Fruit fly (Drosophila melanogaster) whole organism, pupa: ENCODE measurements around the gene Ubx.

Experiments used
- CG10348 ChIP-seq: fragments of 200-800 bp; sonication (Bioruptor generic); IDR thresholded peaks from 2 replicates; pipeline ENCODE4 v1.3.6; 2022; ENCODE audit warnings: missing biosample characterization, missing genetic modification characterization
- CG12605 ChIP-seq: fragments of 200-800 bp; sonication (Bioruptor generic); IDR thresholded peaks from 2 replicates; pipeline ENCODE4 v1.3.6; 2022; ENCODE audit warnings: missing biosample characterization, missing genetic modification characterization
- CG14655 ChIP-seq: fragments of 200-800 bp; sonication (Bioruptor generic); optimal IDR thresholded peaks from 3 replicates; lab custom pipeline; 2017; ENCODE audit warnings: mild to moderate bottlenecking, missing biosample characterization, missing genetic modification reagents, missing genetic modification characterization
- CG15710 ChIP-seq: fragments of 200-800 bp; sonication (Bioruptor generic); optimal IDR thresholded peaks from 2 replicates; lab custom pipeline; 2018; ENCODE audit warnings: missing biosample characterization, mild to moderate bottlenecking, missing genetic modification characterization, moderate library complexity
- CG17806 ChIP-seq: fragments of 200-800 bp; sonication (Bioruptor generic); optimal IDR thresholded peaks from 2 replicates; lab custom pipeline; 2018; ENCODE audit warnings: missing biosample characterization, mild to moderate bottlenecking, missing genetic modification characterization, moderate library complexity
- CG32121 ChIP-seq: fragments of 200-800 bp; sonication (Bioruptor generic); IDR thresholded peaks from 2 replicates; pipeline ENCODE4 v1.3.6; 2022; ENCODE audit warnings: missing biosample characterization, missing genetic modification characterization
- CG4496 ChIP-seq: fragments of 200-800 bp; sonication (Bioruptor generic); IDR thresholded peaks from 3 replicates; pipeline ENCODE4 v1.3.6; 2022; ENCODE audit warnings: missing biosample characterization, missing genetic modification characterization
- CG9948 ChIP-seq: fragments of 200-800 bp; sonication (Bioruptor generic); optimal IDR thresholded peaks from 2 replicates; lab custom pipeline; 2018; ENCODE audit warnings: missing biosample characterization, mild to moderate bottlenecking, missing genetic modification characterization, moderate library complexity
- D1 ChIP-seq: fragments of 200-800 bp; sonication (Bioruptor generic); optimal IDR thresholded peaks from 2 replicates; lab custom pipeline; 2018; ENCODE audit warnings: missing biosample characterization, mild to moderate bottlenecking, missing genetic modification characterization, moderate library complexity
- EcR ChIP-seq: fragments of 200-800 bp; sonication (Bioruptor generic); optimal IDR thresholded peaks from 3 replicates; lab custom pipeline; 2019; ENCODE audit warnings: missing biosample characterization, missing genetic modification characterization, mild to moderate bottlenecking, moderate library complexity, missing genetic modification reagents
- Ets98B ChIP-seq: fragments of 200-800 bp; sonication (Bioruptor generic); IDR thresholded peaks from 2 replicates; pipeline ENCODE4 v1.3.6; 2022; ENCODE audit warnings: missing biosample characterization, missing genetic modification characterization
- Pif1A ChIP-seq: fragments of 200-800 bp; sonication (Bioruptor generic); optimal IDR thresholded peaks from 3 replicates; lab custom pipeline; 2016; ENCODE audit warnings: missing biosample characterization, missing genetic modification characterization
- Snoo ChIP-seq: fragments of 200-800 bp; sonication (Bioruptor generic); optimal IDR thresholded peaks from 3 replicates; lab custom pipeline; 2017; ENCODE audit warnings: missing biosample characterization, mild to moderate bottlenecking, missing genetic modification characterization, inconsistent platforms
- rn ChIP-seq: fragments of 200-800 bp; sonication (Bioruptor generic); IDR thresholded peaks from 2 replicates; pipeline ENCODE4 v1.3.6; 2022; ENCODE audit warnings: missing biosample characterization, missing genetic modification characterization

- TF ChIP-seq CG14655 (GFP tag; lab: Kevin White, UChicago) (no peak), CG12605 (GFP tag; lab: Robert Waterston, UW) (no peak), CG32121 (GFP tag; lab: Robert Waterston, UW) (no peak), CG4496 (GFP tag; lab: Robert Waterston, UW) (no peak), CG17806 (tag; lab: Kevin White, UChicago) (no peak), Pif1A (GFP tag; lab: Kevin White, UChicago) (no peak), EcR (GFP tag; lab: Kevin White, UChicago) (no peak), Ets98B (GFP tag; lab: Robert Waterston, UW) (no peak), CG9948 (tag; lab: Kevin White, UChicago) (no peak), CG15710 (no peak), Snoo (tag; lab: Kevin White, UChicago) (no peak), rn (GFP tag; lab: Robert Waterston, UW) (no peak), D1 (tag; lab: Kevin White, UChicago) (no peak), CG10348 (no peak)
These were observed 84.9 kb downstream of the Ubx start for dm6 chr3R:16649282-16649681.
